Fruit fly (Drosophila melanogaster) whole organism, embryonic: ENCODE measurements around the gene Sf3b6.

ENCODE experiments used
- Aef1 ChIP-seq: fragments of 200-800 bp; sonication (Bioruptor generic); IDR thresholded peaks from 3 replicates; pipeline ENCODE4 v1.3.6; 2022; ENCODE audit warnings: missing biosample characterization, missing genetic modification characterization
- CG11093 ChIP-seq: fragments of 200-800 bp; sonication (Bioruptor generic); IDR thresholded peaks from 3 replicates; pipeline ENCODE4 v1.3.6; 2022; ENCODE audit warnings: missing biosample characterization, missing genetic modification characterization
- CG12299 ChIP-seq: fragments of 200-800 bp; sonication (Bioruptor generic); optimal IDR thresholded peaks from 2 replicates; lab custom pipeline; 2018; ENCODE audit warnings: missing biosample characterization, mild to moderate bottlenecking, missing genetic modification characterization
- CG12659 ChIP-seq: fragments of 200-800 bp; sonication (Bioruptor generic); optimal IDR thresholded peaks from 3 replicates; lab custom pipeline; 2017; ENCODE audit warnings: mild to moderate bottlenecking, missing biosample characterization, missing genetic modification reagents, missing genetic modification characterization
- CG13296 ChIP-seq: fragments of 200-800 bp; sonication (Bioruptor generic); optimal IDR thresholded peaks from 3 replicates; lab custom pipeline; 2018; ENCODE audit warnings: missing biosample characterization, mild to moderate bottlenecking, missing genetic modification characterization
- CG13624 ChIP-seq: fragments of 200-800 bp; sonication (Bioruptor generic); optimal IDR thresholded peaks from 2 replicates; lab custom pipeline; 2016; ENCODE audit warnings: missing biosample characterization, missing genetic modification characterization
- CG14014 ChIP-seq: fragments of 200-800 bp; sonication (Bioruptor generic); IDR thresholded peaks from 2 replicates; pipeline ENCODE4 v1.3.6; 2022; ENCODE audit warnings: missing biosample characterization, missing genetic modification characterization
- CG15073 ChIP-seq: fragments of 200-800 bp; sonication (Bioruptor generic); optimal IDR thresholded peaks from 2 replicates; lab custom pipeline; 2016; ENCODE audit warnings: missing biosample characterization, missing genetic modification characterization
- CG15269 ChIP-seq: fragments of 200-800 bp; sonication (Bioruptor generic); optimal IDR thresholded peaks from 2 replicates; lab custom pipeline; 2018; ENCODE audit warnings: missing biosample characterization, mild to moderate bottlenecking, missing genetic modification characterization, moderate library complexity
- CG1603 ChIP-seq: fragments of 200-800 bp; sonication (Bioruptor generic); optimal IDR thresholded peaks from 2 replicates; lab custom pipeline; 2019; ENCODE audit warnings: missing biosample characterization, mild to moderate bottlenecking, missing genetic modification characterization, moderate library complexity
- CG2120 ChIP-seq: fragments of 200-800 bp; sonication (Bioruptor generic); optimal IDR thresholded peaks from 3 replicates; lab custom pipeline; 2016; ENCODE audit warnings: missing biosample characterization, missing genetic modification characterization
- CG3065 ChIP-seq: fragments of 200-800 bp; sonication (Bioruptor generic); optimal IDR thresholded peaks from 2 replicates; lab custom pipeline; 2016; ENCODE audit warnings: missing biosample characterization, missing genetic modification characterization
- CG31441 ChIP-seq: fragments of 200-800 bp; sonication (Bioruptor generic); IDR thresholded peaks from 2 replicates; pipeline ENCODE4 v1.3.6; 2022; ENCODE audit warnings: missing biosample characterization, missing genetic modification characterization
- CG3281 ChIP-seq: fragments of 200-800 bp; sonication (Bioruptor generic); optimal IDR thresholded peaks from 3 replicates; lab custom pipeline; 2017; ENCODE audit warnings: missing biosample characterization, mild to moderate bottlenecking, missing genetic modification characterization
- CG3995 ChIP-seq: fragments of 200-800 bp; sonication (Bioruptor generic); optimal IDR thresholded peaks from 3 replicates; lab custom pipeline; 2016; ENCODE audit warnings: missing biosample characterization, missing genetic modification characterization
- CG4707 ChIP-seq: fragments of 200-800 bp; sonication (Bioruptor generic); optimal IDR thresholded peaks from 2 replicates; lab custom pipeline; 2018; ENCODE audit warnings: missing biosample characterization, mild to moderate bottlenecking, missing genetic modification characterization, moderate library complexity
- CG4730 ChIP-seq: fragments of 200-800 bp; sonication (Bioruptor generic); IDR thresholded peaks from 2 replicates; pipeline ENCODE4 v1.3.6; 2022; ENCODE audit warnings: missing biosample characterization, missing genetic modification characterization
- CG6175 ChIP-seq: fragments of 200-800 bp; sonication (Bioruptor generic); IDR thresholded peaks from 3 replicates; pipeline ENCODE4 v1.3.6; 2022; ENCODE audit warnings: missing biosample characterization, missing genetic modification characterization
- CG7271 ChIP-seq: fragments of 200-800 bp; sonication (Bioruptor generic); optimal IDR thresholded peaks from 2 replicates; lab custom pipeline; 2018; ENCODE audit warnings: missing biosample characterization, mild to moderate bottlenecking, missing genetic modification characterization, moderate library complexity
- CG8281 ChIP-seq: fragments of 200-800 bp; sonication (Bioruptor generic); optimal IDR thresholded peaks from 2 replicates; lab custom pipeline; 2018; ENCODE audit warnings: missing biosample characterization, mild to moderate bottlenecking, missing genetic modification characterization, moderate library complexity
- CG8290 ChIP-seq, 3 experiments: fragments of 200-800 bp; sonication (Bioruptor generic); optimal IDR thresholded peaks; 2 replicates each; lab custom pipeline; 2016 to 2019; ENCODE audit warnings: missing biosample characterization in 3 of 3, missing genetic modification characterization in 3 of 3, mild to moderate bottlenecking in 2 of 3, moderate library complexity in 1 of 3
- CG9817 ChIP-seq: fragments of 200-800 bp; sonication (Bioruptor generic); optimal IDR thresholded peaks from 2 replicates; lab custom pipeline; 2018; ENCODE audit warnings: missing biosample characterization, mild to moderate bottlenecking, missing genetic modification characterization, moderate library complexity
- CG9932 ChIP-seq: fragments of 200-800 bp; sonication (Bioruptor generic); IDR thresholded peaks from 2 replicates; pipeline ENCODE4 v1.3.6; 2022; ENCODE audit warnings: missing biosample characterization, missing genetic modification characterization
- Deaf1 ChIP-seq: fragments of 200-800 bp; optimal IDR thresholded peaks from 3 replicates; lab custom pipeline; 2019; ENCODE audit warnings: missing biosample characterization, mild to moderate bottlenecking, missing genetic modification characterization, moderate library complexity
- Doc3 ChIP-seq: fragments of 200-800 bp; sonication (Bioruptor generic); IDR thresholded peaks from 3 replicates; pipeline ENCODE4 v1.3.6; 2022; ENCODE audit warnings: missing biosample characterization, missing genetic modification characterization; ENCODE audit not compliant: partially characterized antibody
- Drgx ChIP-seq: fragments of 200-800 bp; sonication (Bioruptor generic); IDR thresholded peaks from 2 replicates; pipeline ENCODE4 v1.3.6; 2022; ENCODE audit warnings: missing biosample characterization, missing genetic modification characterization
- Ets65A ChIP-seq: fragments of 200-800 bp; sonication (Bioruptor generic); peaks from one replicate; lab custom pipeline; 2016; ENCODE audit warnings: missing biosample characterization, missing genetic modification characterization
- HLH4C ChIP-seq: fragments of 200-800 bp; sonication (Bioruptor generic); IDR thresholded peaks from 3 replicates; pipeline ENCODE4 v1.3.6; 2022; ENCODE audit warnings: missing biosample characterization, missing genetic modification characterization; ENCODE audit not compliant: partially characterized antibody
- Hand ChIP-seq: fragments of 200-800 bp; sonication (Bioruptor generic); optimal IDR thresholded peaks from 2 replicates; lab custom pipeline; 2017; ENCODE audit warnings: mild to moderate bottlenecking, missing biosample characterization, missing genetic modification reagents, missing genetic modification characterization
- Hey ChIP-seq: fragments of 200-800 bp; sonication (Bioruptor generic); optimal IDR thresholded peaks from 3 replicates; lab custom pipeline; 2018; ENCODE audit warnings: missing biosample characterization, mild to moderate bottlenecking, missing genetic modification characterization
- Mes4 ChIP-seq: fragments of 200-800 bp; sonication (Bioruptor generic); optimal IDR thresholded peaks from 2 replicates; lab custom pipeline; 2016; ENCODE audit warnings: missing biosample characterization, missing genetic modification characterization
- Nf-YB ChIP-seq: fragments of 200-800 bp; sonication (Bioruptor generic); optimal IDR thresholded peaks from 3 replicates; lab custom pipeline; 2019; ENCODE audit warnings: missing biosample characterization, mild to moderate bottlenecking, missing genetic modification characterization, moderate library complexity
- Poxn ChIP-seq: fragments of 200-800 bp; sonication (Bioruptor generic); IDR thresholded peaks from 2 replicates; pipeline ENCODE4 v1.3.6; 2022; ENCODE audit warnings: missing biosample characterization, missing genetic modification characterization
- Xbp1 ChIP-seq: fragments of 200-800 bp; sonication (Bioruptor generic); optimal IDR thresholded peaks from 3 replicates; lab custom pipeline; 2016; ENCODE audit warnings: missing biosample characterization, mild to moderate bottlenecking, missing genetic modification characterization
- cwo ChIP-seq: fragments of 200-800 bp; sonication (Bioruptor generic); optimal IDR thresholded peaks from 3 replicates; lab custom pipeline; 2017; ENCODE audit warnings: missing biosample characterization, missing genetic modification characterization, mild to moderate bottlenecking, moderate library complexity, missing genetic modification reagents
- dan ChIP-seq: fragments of 200-800 bp; sonication (Bioruptor generic); IDR thresholded peaks from 2 replicates; pipeline ENCODE4 v1.3.6; 2022; ENCODE audit warnings: missing biosample characterization, missing genetic modification characterization
- gfzf ChIP-seq: fragments of 200-800 bp; sonication (Bioruptor generic); optimal IDR thresholded peaks from 2 replicates; lab custom pipeline; 2016; ENCODE audit warnings: missing biosample characterization, mild to moderate bottlenecking, missing genetic modification characterization, moderate library complexity
- kni ChIP-seq: fragments of 200-800 bp; sonication (Bioruptor generic); optimal IDR thresholded peaks from 3 replicates; lab custom pipeline; 2017; ENCODE audit warnings: mild to moderate bottlenecking, missing biosample characterization, missing genetic modification reagents, missing genetic modification characterization
- knrl ChIP-seq: fragments of 200-800 bp; sonication (Bioruptor generic); IDR thresholded peaks from 3 replicates; pipeline ENCODE4 v1.3.6; 2022; ENCODE audit warnings: missing biosample characterization, missing genetic modification characterization; ENCODE audit not compliant: partially characterized antibody
- lmd ChIP-seq: fragments of 200-800 bp; sonication (Bioruptor generic); IDR thresholded peaks from 2 replicates; pipeline ENCODE4 v1.3.6; 2022; ENCODE audit warnings: missing biosample characterization, missing genetic modification characterization
- lola ChIP-seq, 3 experiments: fragments of >200 bp in 2 of 3; fragments of 200-800 bp in 1 of 3; sonication (Bioruptor generic) in 1 of 3; optimal IDR thresholded peaks; 2 replicates each; lab custom pipeline; 2017 to 2019; ENCODE audit warnings: missing biosample characterization in 3 of 3, missing genetic modification characterization in 3 of 3, mild to moderate bottlenecking in 1 of 3, moderate library complexity in 1 of 3
- nerfin-1 ChIP-seq: fragments of 200-800 bp; sonication (Bioruptor generic); optimal IDR thresholded peaks from 3 replicates; lab custom pipeline; 2019; ENCODE audit warnings: missing biosample characterization, mild to moderate bottlenecking, missing genetic modification characterization, moderate library complexity
- pnt ChIP-seq: fragments of 200-800 bp; sonication (Bioruptor generic); optimal IDR thresholded peaks from 3 replicates; lab custom pipeline; 2016; ENCODE audit warnings: missing biosample characterization, missing genetic modification characterization
- pzg ChIP-seq: fragments of 200-800 bp; sonication (Bioruptor generic); optimal IDR thresholded peaks from 3 replicates; lab custom pipeline; 2018; ENCODE audit warnings: missing biosample characterization, mild to moderate bottlenecking, missing genetic modification characterization, moderate library complexity
- ranshi ChIP-seq: fragments of 200-800 bp; sonication (Bioruptor generic); IDR thresholded peaks from 2 replicates; pipeline ENCODE4 v1.3.6; 2022; ENCODE audit warnings: missing biosample characterization, missing genetic modification characterization
- sens-2 ChIP-seq: fragments of 200-800 bp; sonication (Bioruptor generic); IDR thresholded peaks from 2 replicates; pipeline ENCODE4 v1.3.6; 2022; ENCODE audit warnings: missing biosample characterization, missing genetic modification characterization
- sim ChIP-seq: fragments of 200-800 bp; sonication (Bioruptor generic); IDR thresholded peaks from 2 replicates; pipeline ENCODE4 v1.3.6; 2022; ENCODE audit warnings: missing biosample characterization, missing genetic modification characterization
- so ChIP-seq: fragments of 200-800 bp; sonication (Bioruptor generic); IDR thresholded peaks from 3 replicates; pipeline ENCODE4 v1.3.6; 2022; ENCODE audit warnings: missing biosample characterization, missing genetic modification characterization
- tap ChIP-seq: fragments of 200-800 bp; optimal IDR thresholded peaks from 3 replicates; lab custom pipeline; 2019; ENCODE audit warnings: missing biosample characterization, mild to moderate bottlenecking, missing genetic modification characterization, moderate library complexity
- zfh1 ChIP-seq: fragments of 200-800 bp; sonication (Bioruptor generic); IDR thresholded peaks from 3 replicates; pipeline ENCODE4 v1.3.6; 2022; ENCODE audit warnings: missing biosample characterization, missing genetic modification characterization

Gene Sf3b6

DNA sequence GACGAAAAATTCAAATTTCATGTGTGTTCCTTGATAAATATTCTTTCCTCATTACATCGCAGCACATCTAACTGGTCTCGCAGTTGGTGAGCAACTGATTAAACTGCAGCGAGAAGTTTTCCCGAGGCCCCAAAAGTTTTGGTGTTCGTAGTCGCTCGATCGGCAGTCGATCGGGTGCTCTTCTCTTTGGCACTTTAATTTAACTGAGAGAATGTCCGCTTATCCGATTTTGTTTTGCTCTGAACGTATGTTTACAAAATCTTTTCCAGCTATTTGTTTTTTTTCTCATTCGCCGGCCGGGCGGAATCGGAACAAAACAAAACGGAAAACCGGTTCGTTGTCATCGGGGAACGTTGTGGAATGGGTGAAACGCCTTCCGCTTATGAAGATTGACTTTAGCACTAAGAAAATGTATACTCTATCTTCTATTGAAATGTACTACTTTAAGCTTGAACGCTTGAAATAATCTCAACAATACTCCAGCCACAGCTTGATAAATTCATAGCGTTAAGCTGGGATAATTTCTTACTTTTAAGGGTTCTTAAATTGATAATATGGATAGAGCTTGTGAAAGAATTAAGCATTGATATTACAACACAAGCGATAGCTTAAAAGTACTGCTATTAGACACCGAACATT lies 25.7 kb upstream of the Sf3b6 start (continued):
- TF ChIP-seq CG3281 (GFP tag; lab: Kevin White, UChicago) (no peak), CG13296 (peak; percentile 47), CG1603 (tag; lab: Kevin White, UChicago) (no peak), sens-2 (GFP tag; lab: Robert Waterston, UW) (no peak), nerfin-1 (no peak), lola (GFP tag; optimal IDR thresholded peaks at IDR 0.05; lab: Kevin White, UChicago) (no peak), ranshi (GFP tag; lab: Robert Waterston, UW) (no peak), CG4707 (GFP tag; lab: Kevin White, UChicago) (no peak), knrl (no peak), CG14014 (GFP tag; lab: Robert Waterston, UW) (no peak), CG6175 (no peak), Nf-YB (GFP tag; lab: Kevin White, UChicago) (no peak), CG9817 (no peak), Hey (tag; lab: Kevin White, UChicago) (no peak), zfh1 (GFP tag; lab: Robert Waterston, UW) (no peak), CG9932 (GFP tag; lab: Robert Waterston, UW) (no peak), sim (GFP tag; lab: Robert Waterston, UW) (no peak), cwo (no peak), so (GFP tag; lab: Robert Waterston, UW) (peak; percentile 47; the same call in 1 of the 3 replicates), HLH4C (no peak), CG13624 (GFP tag; lab: Kevin White, UChicago) (no peak), kni (GFP tag; lab: Kevin White, UChicago) (peak; percentile 40), Mes4 (GFP tag; lab: Kevin White, UChicago) (no peak), Drgx (GFP tag; lab: Robert Waterston, UW) (peak; percentile 55), Doc3 (no peak), CG15073 (no peak), gfzf (GFP tag; lab: Kevin White, UChicago) (no peak), lmd (no peak), CG12659 (GFP tag; lab: Kevin White, UChicago) (no peak), Deaf1 (tag; lab: Kevin White, UChicago) (peak; percentile 96), Poxn (GFP tag; lab: Robert Waterston, UW) (no peak), dan (GFP tag; lab: Robert Waterston, UW) (no peak), Aef1 (GFP tag; lab: Robert Waterston, UW) (no peak), CG3995 (GFP tag; lab: Kevin White, UChicago) (no peak), CG8281 (tag; lab: Kevin White, UChicago) (no peak), CG15269 (no peak), CG7271 (tag; lab: Kevin White, UChicago) (no peak), CG2120 (GFP tag; lab: Kevin White, UChicago) (no peak), CG12299 (tag; lab: Kevin White, UChicago) (no peak), tap (tag; lab: Kevin White, UChicago) (no peak), Ets65A (GFP tag; lab: Kevin White, UChicago) (no peak), Xbp1 (no peak), pnt (GFP tag; lab: Kevin White, UChicago) (no peak), pzg (GFP tag; lab: Kevin White, UChicago) (no peak), CG4730 (no peak), CG3065 (GFP tag; lab: Kevin White, UChicago) (no peak), CG31441 (GFP tag; lab: Robert Waterston, UW) (no peak), CG11093 (no peak), CG8290 (GFP tag; optimal IDR thresholded peaks at IDR 0.05; lab: Kevin White, UChicago) (no peak), CG8290 (tag; optimal IDR thresholded peaks at IDR 0.05; lab: Kevin White, UChicago) (no peak), Hand (GFP tag; lab: Kevin White, UChicago) (no peak)
